Fruit fly (Drosophila melanogaster): ENCODE data around the gene CG10650.
A peak's percentile ranks its signal among the peaks of the same experiment; 100 is the strongest.

Gene CG10650

DNA sequence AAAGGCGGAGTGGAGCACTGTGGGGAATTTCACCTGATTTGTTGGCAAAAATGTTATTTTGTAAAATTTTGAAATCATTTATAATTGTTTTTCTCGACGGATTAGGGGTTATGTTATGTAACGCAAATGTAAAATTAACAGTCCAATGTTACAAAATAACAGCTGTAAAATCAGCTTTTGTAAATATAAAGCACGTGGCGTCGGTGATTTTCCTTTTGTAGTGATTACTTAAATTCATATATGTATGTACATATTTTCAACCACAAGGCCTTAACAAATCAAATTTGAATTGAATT is 26.4 kb upstream of the CG10650 start, which contains the start of gene CG15172:
CG15172 (plus strand) TSS at position 197 of the 296 bp plus-strand sequence.
- TF ChIP-seq pad (GFP tag; optimal IDR thresholded peaks at IDR 0.05), result no peak
- TF ChIP-seq cic (GFP tag; optimal IDR thresholded peaks at IDR 0.05), result no peak
- no peak for TF ChIP-seq CG33017 (tag; optimal IDR thresholded peaks at IDR 0.05)
- TF ChIP-seq CG5204 (GFP tag; optimal IDR thresholded peaks at IDR 0.05), result no peak
- TF ChIP-seq bab1 (GFP tag; optimal IDR thresholded peaks at IDR 0.05), result no peak
- TF ChIP-seq CG14711 (tag; optimal IDR thresholded peaks at IDR 0.05), result no peak
- no peak for TF ChIP-seq CG7045 (GFP tag; optimal IDR thresholded peaks at IDR 0.05)
- TF ChIP-seq ovo (GFP tag; optimal IDR thresholded peaks at IDR 0.05), result no peak
- TF ChIP-seq CG7101 (tag; optimal IDR thresholded peaks at IDR 0.05), result no peak
- TF ChIP-seq tj (GFP tag; optimal IDR thresholded peaks at IDR 0.05), result no peak
- no peak for TF ChIP-seq toe (GFP tag; optimal IDR thresholded peaks at IDR 0.05)
- no peak for TF ChIP-seq cnc (optimal IDR thresholded peaks at IDR 0.05)
- TF ChIP-seq Mnt (GFP tag; optimal IDR thresholded peaks at IDR 0.05), result no peak

DNA sequence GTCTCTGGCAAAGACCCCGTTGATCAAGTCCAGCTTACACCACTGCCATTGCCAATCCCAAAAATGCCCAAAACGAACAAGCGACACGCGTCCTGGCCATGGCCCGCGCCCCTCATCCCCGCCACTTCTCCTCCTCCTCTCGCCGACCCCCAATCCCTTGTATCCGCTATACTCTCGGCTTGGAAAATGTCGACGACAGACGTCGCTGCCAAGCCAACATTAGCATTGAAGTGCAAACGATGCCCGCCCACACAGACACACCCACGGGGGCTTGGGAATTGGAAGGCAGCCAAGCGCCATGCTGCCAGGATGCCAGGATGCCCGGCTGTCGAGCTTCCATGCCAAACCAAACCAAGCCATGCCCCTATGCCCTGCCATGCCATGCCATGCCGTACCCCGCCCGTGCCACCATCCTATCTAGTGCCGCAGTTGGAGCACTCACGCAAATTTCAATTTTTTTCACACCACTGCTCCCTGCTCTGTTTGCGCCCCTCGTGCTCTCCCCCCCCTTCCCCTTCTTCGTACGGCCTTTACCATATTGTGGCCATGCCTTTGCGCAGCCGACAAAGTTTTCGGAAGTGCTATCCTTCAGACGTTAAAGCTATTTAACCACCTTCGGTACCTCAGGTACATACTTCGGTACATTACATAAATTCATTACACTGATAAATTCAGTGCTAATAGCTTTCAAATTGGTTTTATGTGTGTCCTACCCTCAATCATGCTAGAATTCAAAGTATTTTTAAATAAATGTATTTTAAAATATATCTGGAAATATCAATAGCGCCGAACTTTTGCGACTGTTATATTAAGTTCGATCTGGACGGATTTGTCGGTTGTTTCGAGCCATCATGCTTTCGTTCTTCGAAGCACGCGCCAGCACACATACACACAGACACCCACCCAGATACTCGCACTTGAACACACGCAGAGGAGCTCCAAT is 25.8 kb upstream of the CG10650 start:
- TF ChIP-seq Hr96 (GFP tag; optimal IDR thresholded peaks at IDR 0.05) (no peak), cic (GFP tag; optimal IDR thresholded peaks at IDR 0.05) (no peak), CG33017 (tag; optimal IDR thresholded peaks at IDR 0.05) (peak; percentile 80), Clk (GFP tag; optimal IDR thresholded peaks at IDR 0.05) (peak; percentile 64), CG14711 (tag; optimal IDR thresholded peaks at IDR 0.05) (peak; percentile 9), CG12768 (GFP tag; optimal IDR thresholded peaks at IDR 0.05) (peak; percentile 45), tj (GFP tag; optimal IDR thresholded peaks at IDR 0.05) (peak; percentile 1), toe (GFP tag; optimal IDR thresholded peaks at IDR 0.05) (no peak), CG7101 (tag; optimal IDR thresholded peaks at IDR 0.05) (peak; percentile 72), pad (GFP tag; optimal IDR thresholded peaks at IDR 0.05) (peak; percentile 40), CG5204 (GFP tag; optimal IDR thresholded peaks at IDR 0.05) (peak; percentile 49), ovo (GFP tag; optimal IDR thresholded peaks at IDR 0.05) (no peak), kay (GFP tag; ENCODE audit: borderline replicate concordance) (peak; percentile 54), CG11617 (GFP tag; optimal IDR thresholded peaks at IDR 0.05) (peak; percentile 71), bab1 (GFP tag; optimal IDR thresholded peaks at IDR 0.05) (no peak), CG1620 (GFP tag; optimal IDR thresholded peaks at IDR 0.05) (no peak), CG7045 (GFP tag; optimal IDR thresholded peaks at IDR 0.05) (peak; percentile 74), cnc (optimal IDR thresholded peaks at IDR 0.05) (no peak), Mnt (GFP tag; optimal IDR thresholded peaks at IDR 0.05) (peak; percentile 0), Crg-1 (GFP tag; optimal IDR thresholded peaks at IDR 0.05) (no peak)

DNA sequence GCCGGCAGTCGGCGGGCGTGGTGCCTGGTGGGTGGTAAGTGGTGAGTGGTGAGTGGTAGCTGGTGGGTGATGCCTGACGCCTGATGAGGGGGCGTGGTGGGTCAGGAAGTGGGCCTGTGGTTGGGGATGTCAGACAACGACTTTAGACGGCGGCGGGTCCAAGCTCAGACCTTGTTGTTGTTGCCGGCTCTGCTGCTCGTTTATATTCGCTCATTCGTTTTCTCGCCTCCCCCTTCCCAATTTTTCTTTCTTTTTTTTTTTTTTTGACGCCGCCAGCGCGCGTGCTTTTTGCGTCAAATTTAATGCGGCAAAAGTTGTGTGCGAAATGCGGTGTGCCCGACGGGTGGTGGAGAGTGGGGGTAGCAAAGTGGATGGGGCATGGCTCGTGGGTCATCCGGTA is 23.9 kb upstream of the CG10650 start:
- no peak for TF ChIP-seq Clk (GFP tag; optimal IDR thresholded peaks at IDR 0.05)

DNA sequence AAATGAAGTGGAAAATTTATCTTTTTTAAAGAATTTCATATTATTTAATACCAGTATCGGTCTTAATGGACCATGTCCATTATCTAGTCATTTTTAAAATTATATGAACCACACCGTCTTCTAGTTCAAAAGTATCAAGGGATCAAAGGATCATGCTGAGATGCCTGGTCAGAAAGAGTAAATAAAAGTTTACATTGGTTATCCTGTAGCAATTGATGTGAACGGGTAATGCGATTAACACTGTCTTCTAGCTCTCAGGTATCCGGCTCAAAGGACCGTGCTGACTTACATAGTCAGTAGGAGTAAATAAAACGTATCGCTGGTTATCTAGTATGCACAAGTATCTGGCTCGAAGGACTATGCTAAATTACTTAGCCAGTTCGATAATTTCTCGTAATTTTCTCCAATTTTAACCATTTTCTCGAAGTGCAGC is 23.4 kb upstream of the CG10650 start:
- TF ChIP-seq CG5204 (GFP tag; optimal IDR thresholded peaks at IDR 0.05), result peak; percentile 53
- TF ChIP-seq CG12768 (GFP tag; optimal IDR thresholded peaks at IDR 0.05), result no peak

DNA sequence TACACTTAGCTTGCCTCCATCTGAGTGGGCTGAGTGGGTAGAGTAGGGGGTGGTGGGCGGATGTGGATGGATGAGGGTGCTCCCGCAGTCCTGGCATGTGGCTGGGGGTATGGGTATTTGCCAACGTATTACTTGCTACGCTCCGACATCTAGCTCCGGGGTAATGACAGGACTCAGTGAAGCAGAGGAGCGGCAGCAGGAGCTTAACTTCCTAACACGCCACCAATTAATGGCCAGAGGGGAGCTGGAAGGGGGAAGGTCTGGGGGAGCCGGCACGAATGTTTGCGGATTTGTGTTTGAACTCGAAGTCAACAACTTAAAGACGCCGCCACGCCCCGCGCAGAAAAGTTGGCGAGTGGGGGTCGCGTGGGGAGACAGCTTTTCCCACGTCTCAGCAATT is 22.5 kb upstream of the CG10650 start:
- TF ChIP-seq kay (GFP tag; ENCODE audit: borderline replicate concordance) (no peak), Clk (GFP tag; optimal IDR thresholded peaks at IDR 0.05) (no peak), cic (GFP tag; optimal IDR thresholded peaks at IDR 0.05) (no peak), bab1 (GFP tag; optimal IDR thresholded peaks at IDR 0.05) (no peak), CG7045 (GFP tag; optimal IDR thresholded peaks at IDR 0.05) (no peak), CG12768 (GFP tag; optimal IDR thresholded peaks at IDR 0.05) (no peak)

DNA sequence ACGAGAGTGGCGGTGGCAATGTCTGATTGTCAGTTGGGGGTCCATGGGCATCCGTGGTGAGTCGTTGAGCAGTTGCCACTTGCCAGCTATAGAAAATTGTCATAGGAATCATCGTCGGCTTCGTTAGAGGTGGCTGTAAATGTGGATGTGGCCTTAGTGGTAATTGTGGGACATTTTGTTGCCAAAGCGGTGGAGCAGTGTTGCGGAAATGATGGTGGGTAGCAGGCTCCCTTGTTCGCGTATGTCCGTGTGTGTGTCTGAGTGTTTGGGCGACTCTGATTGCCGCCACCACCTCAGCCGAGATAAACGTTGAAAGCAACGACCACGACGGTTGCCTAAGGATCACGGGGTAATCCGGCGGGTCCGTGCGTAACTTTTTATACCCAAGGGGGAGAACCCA is 21.3 kb upstream of the CG10650 start:
- no peak for TF ChIP-seq Crg-1 (GFP tag; optimal IDR thresholded peaks at IDR 0.05)
- TF ChIP-seq ovo (GFP tag; optimal IDR thresholded peaks at IDR 0.05), result no peak
- TF ChIP-seq Mnt (GFP tag; optimal IDR thresholded peaks at IDR 0.05), result no peak
- no peak for TF ChIP-seq toe (GFP tag; optimal IDR thresholded peaks at IDR 0.05)
- TF ChIP-seq CG33017 (tag; optimal IDR thresholded peaks at IDR 0.05), result no peak
- no peak for TF ChIP-seq Clk (GFP tag; optimal IDR thresholded peaks at IDR 0.05)
- no peak for TF ChIP-seq bab1 (GFP tag; optimal IDR thresholded peaks at IDR 0.05)
- no peak for TF ChIP-seq pad (GFP tag; optimal IDR thresholded peaks at IDR 0.05)
- TF ChIP-seq Hr96 (GFP tag; optimal IDR thresholded peaks at IDR 0.05), result no peak
- TF ChIP-seq CG7045 (GFP tag; optimal IDR thresholded peaks at IDR 0.05), result no peak
- no peak for TF ChIP-seq CG12768 (GFP tag; optimal IDR thresholded peaks at IDR 0.05)
- TF ChIP-seq CG7101 (tag; optimal IDR thresholded peaks at IDR 0.05), result no peak
- TF ChIP-seq cnc (optimal IDR thresholded peaks at IDR 0.05), result no peak
- TF ChIP-seq CG5204 (GFP tag; optimal IDR thresholded peaks at IDR 0.05), result no peak
- no peak for TF ChIP-seq CG11617 (GFP tag; optimal IDR thresholded peaks at IDR 0.05)
- TF ChIP-seq tj (GFP tag; optimal IDR thresholded peaks at IDR 0.05), result no peak

DNA sequence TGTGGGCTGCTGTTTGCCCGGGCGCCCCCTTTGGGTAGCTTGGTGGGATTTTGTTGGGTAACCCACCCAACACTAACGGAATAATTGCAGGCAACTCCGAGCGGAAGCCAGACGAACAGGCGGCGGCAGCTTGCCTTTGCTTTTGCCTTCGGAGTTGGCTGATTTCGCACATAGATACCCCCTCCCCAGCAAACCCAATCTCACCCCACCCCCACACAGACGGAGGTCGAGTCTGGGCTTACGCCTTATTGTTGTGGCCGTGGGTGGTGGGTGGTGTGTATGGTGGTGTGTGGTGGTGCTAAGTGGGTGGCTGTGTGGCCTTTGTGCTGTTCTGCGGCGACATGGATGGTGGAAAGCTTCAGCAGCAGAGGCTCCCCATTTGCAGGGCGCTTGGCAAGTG is 19.9 kb upstream of the CG10650 start:
- TF ChIP-seq pad (GFP tag; optimal IDR thresholded peaks at IDR 0.05) (no peak), Clk (GFP tag; optimal IDR thresholded peaks at IDR 0.05) (no peak), CG14711 (tag; optimal IDR thresholded peaks at IDR 0.05) (no peak), Hr96 (GFP tag; optimal IDR thresholded peaks at IDR 0.05) (no peak), CG33017 (tag; optimal IDR thresholded peaks at IDR 0.05) (no peak), cic (GFP tag; optimal IDR thresholded peaks at IDR 0.05) (no peak), CG7045 (GFP tag; optimal IDR thresholded peaks at IDR 0.05) (no peak), ovo (GFP tag; optimal IDR thresholded peaks at IDR 0.05) (no peak), CG1620 (GFP tag; optimal IDR thresholded peaks at IDR 0.05) (no peak), tj (GFP tag; optimal IDR thresholded peaks at IDR 0.05) (no peak), CG11617 (GFP tag; optimal IDR thresholded peaks at IDR 0.05) (no peak), cnc (optimal IDR thresholded peaks at IDR 0.05) (no peak), Crg-1 (GFP tag; optimal IDR thresholded peaks at IDR 0.05) (no peak), Mnt (GFP tag; optimal IDR thresholded peaks at IDR 0.05) (no peak)
